Worm (Caenorhabditis elegans) whole organism, L2 larva: ENCODE results near the gene snu-13.
A peak's percentile ranks its signal among the peaks of the same experiment; 100 is the strongest.

Experiments used
- C34F6.9 ChIP-seq: fragments of 150-350 bp; optimal IDR thresholded peaks from 2 replicates; lab custom pipeline; 2014; ENCODE audit warnings: missing biosample characterization, missing genetic modification characterization
- F13H6.1 ChIP-seq: sonication (generic microtip); optimal IDR thresholded peaks from 2 replicates; lab custom pipeline; 2016; ENCODE audit warnings: missing genetic modification characterization, missing compliant biosample characterization
- Y55F3AM.14 ChIP-seq: fragments of 200-800 bp; sonication (Bioruptor generic); optimal IDR thresholded peaks from 2 replicates; lab custom pipeline; 2018; ENCODE audit warnings: mild to moderate bottlenecking, missing genetic modification characterization, missing compliant biosample characterization
- ZK546.5 ChIP-seq: sonication (generic microtip); optimal IDR thresholded peaks from 2 replicates; lab custom pipeline; 2017; ENCODE audit warnings: missing biosample characterization, missing genetic modification characterization
- aly-2 ChIP-seq: fragments of 150-350 bp; optimal IDR thresholded peaks from 2 replicates; lab custom pipeline; 2014; ENCODE audit warnings: missing biosample characterization, missing genetic modification characterization
- ama-1 ChIP-seq: fragments of 150-350 bp; optimal IDR thresholded peaks from 2 replicates; lab custom pipeline; 2018; ENCODE audit warnings: inconsistent platforms
- blmp-1 ChIP-seq: sonication (generic microtip); optimal IDR thresholded peaks from 2 replicates; lab custom pipeline; 2017; ENCODE audit warnings: missing genetic modification characterization, mild to moderate bottlenecking, missing compliant biosample characterization, antibody characterized with exemption, moderate library complexity; ENCODE audit not compliant: insufficient read depth
- ceh-16 ChIP-seq: fragments of 150-350 bp; optimal IDR thresholded peaks from 2 replicates; lab custom pipeline; 2014; ENCODE audit warnings: missing biosample characterization, missing genetic modification characterization
- ceh-82 ChIP-seq: fragments of 150-350 bp; optimal IDR thresholded peaks from 2 replicates; lab custom pipeline; 2014; ENCODE audit warnings: missing biosample characterization, missing genetic modification characterization
- crh-2 ChIP-seq: sonication (generic microtip); optimal IDR thresholded peaks from 2 replicates; lab custom pipeline; 2017; ENCODE audit warnings: missing biosample characterization, missing genetic modification characterization
- egl-27 ChIP-seq: sonication (generic microtip); optimal IDR thresholded peaks from 3 replicates; lab custom pipeline; 2017; ENCODE audit warnings: missing biosample characterization, missing genetic modification reagents, missing genetic modification characterization
- elt-1 ChIP-seq: fragments of 150-350 bp; optimal IDR thresholded peaks from 2 replicates; lab custom pipeline; 2014; ENCODE audit warnings: missing biosample characterization, missing genetic modification characterization
- elt-3 ChIP-seq: sonication (generic microtip); optimal IDR thresholded peaks from 2 replicates; lab custom pipeline; 2017; ENCODE audit warnings: missing biosample characterization, missing genetic modification characterization
- fos-1 ChIP-seq: fragments of 150-350 bp; optimal IDR thresholded peaks from 2 replicates; lab custom pipeline; 2014; ENCODE audit warnings: missing biosample characterization, missing genetic modification characterization
- lin-11 ChIP-seq: fragments of 150-350 bp; sonication (generic microtip); optimal IDR thresholded peaks from 2 replicates; lab custom pipeline; 2014; ENCODE audit warnings: missing biosample characterization, missing genetic modification characterization, inconsistent platforms, mixed read lengths
- lin-39 ChIP-seq: fragments of 150-350 bp; optimal IDR thresholded peaks from 2 replicates; lab custom pipeline; 2014; ENCODE audit warnings: missing biosample characterization, missing genetic modification reagents, missing genetic modification characterization
- mab-5 ChIP-seq: fragments of 150-350 bp; optimal IDR thresholded peaks from 2 replicates; lab custom pipeline; 2014; ENCODE audit warnings: missing biosample characterization, missing genetic modification characterization
- mbf-1 ChIP-seq: sonication (generic microtip); optimal IDR thresholded peaks from 2 replicates; lab custom pipeline; 2017; ENCODE audit warnings: missing biosample characterization, missing genetic modification characterization
- mdl-1 ChIP-seq, 2 experiments: fragments of 150-350 bp in 1 of 2; sonication (generic microtip) in 1 of 2; optimal IDR thresholded peaks; 2 replicates each; lab custom pipeline; 2017; ENCODE audit warnings: missing biosample characterization in 2 of 2, missing genetic modification characterization in 2 of 2
- nhr-10 ChIP-seq: sonication (generic microtip); optimal IDR thresholded peaks from 2 replicates; lab custom pipeline; 2017; ENCODE audit warnings: missing biosample characterization, missing genetic modification characterization
- nhr-11 ChIP-seq: fragments of 150-350 bp; optimal IDR thresholded peaks from 2 replicates; lab custom pipeline; 2014; ENCODE audit warnings: missing biosample characterization, missing genetic modification characterization
- nhr-12 ChIP-seq: fragments of 150-350 bp; optimal IDR thresholded peaks from 2 replicates; lab custom pipeline; 2014; ENCODE audit warnings: missing biosample characterization, missing genetic modification characterization
- nhr-21 ChIP-seq: fragments of 150-350 bp; optimal IDR thresholded peaks from 2 replicates; lab custom pipeline; 2014; ENCODE audit warnings: missing biosample characterization, missing genetic modification characterization
- nhr-23 ChIP-seq: fragments of 150-350 bp; optimal IDR thresholded peaks from 2 replicates; lab custom pipeline; 2014; ENCODE audit warnings: missing biosample characterization, missing genetic modification reagents, missing genetic modification characterization
- nhr-237 ChIP-seq: fragments of 150-350 bp; optimal IDR thresholded peaks from 2 replicates; lab custom pipeline; 2014; ENCODE audit warnings: missing biosample characterization, missing genetic modification characterization
- nhr-25 ChIP-seq: fragments of 150-350 bp; sonication (generic microtip); optimal IDR thresholded peaks from 3 replicates; lab custom pipeline; 2014; ENCODE audit warnings: missing biosample characterization, missing genetic modification characterization
- nhr-6 ChIP-seq: fragments of 150-350 bp; optimal IDR thresholded peaks from 2 replicates; lab custom pipeline; 2014; ENCODE audit warnings: missing biosample characterization, missing genetic modification characterization
- nhr-77 ChIP-seq: fragments of 150-350 bp; optimal IDR thresholded peaks from 2 replicates; lab custom pipeline; 2014; ENCODE audit warnings: missing biosample characterization, missing genetic modification characterization
- peb-1 ChIP-seq: fragments of 150-350 bp; optimal IDR thresholded peaks from 2 replicates; lab custom pipeline; 2014; ENCODE audit warnings: missing biosample characterization, missing genetic modification characterization
- sem-4 ChIP-seq: fragments of 150-350 bp; optimal IDR thresholded peaks from 2 replicates; lab custom pipeline; 2014; ENCODE audit warnings: missing biosample characterization, missing genetic modification reagents, missing genetic modification characterization
- skn-1 ChIP-seq: sonication (generic microtip); optimal IDR thresholded peaks from 2 replicates; lab custom pipeline; 2017; ENCODE audit warnings: missing biosample characterization, missing genetic modification characterization
- sma-3 ChIP-seq: sonication (generic microtip); optimal IDR thresholded peaks from 2 replicates; lab custom pipeline; 2016; ENCODE audit warnings: missing genetic modification reagents, missing genetic modification characterization, missing compliant biosample characterization
- sma-9 ChIP-seq, 2 experiments: fragments of 150-350 bp in 1 of 2; sonication (generic microtip) in 1 of 2; optimal IDR thresholded peaks; 2 replicates each; lab custom pipeline; 2014 to 2016; ENCODE audit warnings: missing genetic modification characterization in 2 of 2, mild to moderate bottlenecking in 1 of 2, missing biosample characterization in 1 of 2, missing compliant biosample characterization in 1 of 2, missing genetic modification reagents in 1 of 2, moderate library complexity in 1 of 2
- unc-39 ChIP-seq: fragments of 150-350 bp; optimal IDR thresholded peaks from 2 replicates; lab custom pipeline; 2014; ENCODE audit warnings: missing biosample characterization, missing genetic modification characterization
- unc-55 ChIP-seq: fragments of 150-350 bp; sonication (generic microtip); optimal IDR thresholded peaks from 3 replicates; lab custom pipeline; 2014; ENCODE audit warnings: missing biosample characterization, missing genetic modification reagents, missing genetic modification characterization
- unc-62 ChIP-seq: fragments of 150-350 bp; optimal IDR thresholded peaks from 2 replicates; lab custom pipeline; 2014; ENCODE audit warnings: missing biosample characterization, missing genetic modification reagents, missing genetic modification characterization
- zag-1 ChIP-seq: fragments of 150-350 bp; optimal IDR thresholded peaks from 2 replicates; lab custom pipeline; 2014; ENCODE audit warnings: missing biosample characterization, missing genetic modification characterization
- ztf-1 ChIP-seq: fragments of 200-800 bp; sonication (Bioruptor generic); conservative IDR thresholded peaks from 2 replicates; pipeline ENCODE4 v1.3.6; 2022; ENCODE audit warnings: missing genetic modification characterization, missing compliant biosample characterization
- ztf-11 ChIP-seq: sonication (generic microtip); optimal IDR thresholded peaks from 2 replicates; lab custom pipeline; 2017; ENCODE audit warnings: missing biosample characterization, missing genetic modification characterization
- ztf-4 ChIP-seq: fragments of 150-350 bp; optimal IDR thresholded peaks from 2 replicates; lab custom pipeline; 2014; ENCODE audit warnings: missing biosample characterization, missing genetic modification characterization

snu-13 gene

ce11 chrII:10694713-10695112, 36.3 kb upstream of the snu-13 start, which contains the start of gene lgc-57:
Gene lgc-57, plus strand, starts transcription at chrII:10695013.
- TF ChIP-seq unc-39 (no peak), Y55F3AM.14 (GFP tag; lab: Kevin White, UChicago) (no peak)
- TF ChIP-seq, all 48 proteins: peak for 0

DNA sequence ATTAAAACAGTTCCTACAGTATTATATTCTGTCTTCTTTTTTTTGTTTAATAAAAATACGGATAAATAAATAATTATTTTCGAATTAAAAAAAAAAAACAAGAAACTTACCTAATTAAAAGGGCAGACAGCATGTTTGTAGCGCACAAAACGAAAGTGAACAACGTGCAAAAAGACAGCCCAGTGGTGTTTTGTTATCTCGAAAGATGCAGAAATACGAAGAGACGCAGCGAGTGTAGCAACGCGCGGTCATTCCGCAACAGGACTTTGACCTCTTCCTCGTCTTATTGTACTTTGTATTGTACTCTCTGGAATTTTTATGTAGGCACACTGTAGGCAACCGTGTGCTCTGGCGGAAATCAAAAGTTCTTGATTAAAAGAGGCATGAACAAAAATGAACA, 35.2 kb upstream of the snu-13 start, which contains the start of gene gbh-1:
gbh-1 (minus strand) TSS at position 149 of the 400 bp plus-strand sequence.
- no peak for TF ChIP-seq ZK546.5 (tag; lab: Kevin White, UChicago)
- TF ChIP-seq F13H6.1 (tag; lab: Kevin White, UChicago): no peak
- TF ChIP-seq nhr-237 (tag; lab: Kevin White, UChicago): no peak
- no peak for TF ChIP-seq sma-9 (GFP tag; optimal IDR thresholded peaks at IDR 0.05; lab: Kevin White, UChicago)
- no peak for TF ChIP-seq sma-9 (tag; optimal IDR thresholded peaks at IDR 0.05; lab: Kevin White, UChicago)
- TF ChIP-seq blmp-1 (tag; lab: Kevin White, UChicago): peak; percentile 50
- TF ChIP-seq fos-1 (tag; lab: Kevin White, UChicago): peak; percentile 19
- TF ChIP-seq mdl-1 (tag; optimal IDR thresholded peaks at IDR 0.05; lab: Kevin White, UChicago): peak in 1 of 2 experiments; percentile 6
- no peak for TF ChIP-seq ztf-11 (tag; lab: Kevin White, UChicago)
- TF ChIP-seq unc-62: no peak
- TF ChIP-seq Y55F3AM.14 (GFP tag; lab: Kevin White, UChicago): no peak
- TF ChIP-seq ceh-82 (tag; lab: Kevin White, UChicago): no peak
- no peak for TF ChIP-seq zag-1 (tag; lab: Kevin White, UChicago)
- TF ChIP-seq nhr-10: no peak
- TF ChIP-seq nhr-11: no peak
- no peak for TF ChIP-seq elt-1
- TF ChIP-seq sma-3 (GFP tag; lab: Kevin White, UChicago): no peak
- TF ChIP-seq ztf-4: no peak
- no peak for TF ChIP-seq nhr-12
- no peak for TF ChIP-seq mab-5
- TF ChIP-seq mbf-1 (tag; lab: Kevin White, UChicago): no peak
- TF ChIP-seq peb-1 (tag; lab: Kevin White, UChicago): no peak
- TF ChIP-seq skn-1 (tag; lab: Kevin White, UChicago): no peak
- TF ChIP-seq ztf-1: no peak
- peak; percentile 28 for TF ChIP-seq crh-2
- TF ChIP-seq ama-1 (lab: Kevin White, UChicago): no peak
- no peak for TF ChIP-seq lin-39 (tag; lab: Kevin White, UChicago)

DNA sequence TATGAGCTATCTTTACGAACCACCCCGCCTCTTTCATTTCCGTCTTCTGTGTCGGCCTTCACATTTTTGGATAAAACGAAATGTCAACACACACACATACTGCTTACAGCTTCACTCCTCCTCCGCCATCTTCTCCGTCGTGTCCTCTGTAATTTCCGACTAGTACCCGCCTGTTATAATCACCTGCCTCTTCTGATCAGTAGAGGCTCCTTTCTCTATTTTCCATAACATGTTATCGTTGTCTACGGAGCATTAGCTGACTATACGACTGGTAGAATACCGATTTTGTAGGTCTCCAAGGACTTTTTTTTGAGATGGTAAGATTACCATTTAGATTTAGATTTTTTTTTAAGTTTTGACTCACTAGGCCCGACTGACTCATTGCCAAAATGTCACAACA, 26.5 kb upstream of the snu-13 start:
- TF ChIP-seq nhr-10 (no peak), zag-1 (tag; lab: Kevin White, UChicago) (no peak), mab-5 (no peak), elt-3 (tag; lab: Kevin White, UChicago) (no peak), F13H6.1 (tag; lab: Kevin White, UChicago) (no peak), unc-55 (no peak), sem-4 (no peak), blmp-1 (tag; lab: Kevin White, UChicago) (no peak), nhr-23 (tag; lab: Kevin White, UChicago) (no peak), unc-62 (no peak), C34F6.9 (tag; lab: Kevin White, UChicago) (no peak)

DNA sequence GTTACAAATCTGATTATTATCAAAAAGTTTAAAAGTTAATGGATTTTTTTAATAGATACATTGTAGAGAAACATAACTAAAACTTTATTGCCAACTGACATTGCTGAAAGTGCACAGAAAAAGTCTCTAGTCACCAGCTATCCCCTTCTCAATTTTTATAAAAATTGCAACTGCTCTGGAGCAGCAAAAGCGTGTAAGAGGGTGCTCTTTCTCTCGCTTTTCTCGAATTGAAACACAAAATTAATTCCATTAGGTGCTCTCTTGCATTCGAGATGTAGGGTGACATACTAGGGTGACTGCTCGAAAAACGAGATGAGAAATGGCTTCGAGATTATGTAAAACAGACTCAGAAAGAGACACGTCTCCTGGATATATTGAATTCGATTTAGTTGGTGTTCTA, 22.2 kb upstream of the snu-13 start:
- TF ChIP-seq nhr-77 (tag; lab: Kevin White, UChicago) (no peak), C34F6.9 (tag; lab: Kevin White, UChicago) (no peak), sma-9 (GFP tag; optimal IDR thresholded peaks at IDR 0.05; lab: Kevin White, UChicago) (no peak), sma-9 (tag; optimal IDR thresholded peaks at IDR 0.05; lab: Kevin White, UChicago) (no peak), nhr-10 (no peak), nhr-21 (tag; lab: Kevin White, UChicago) (no peak)
- TF ChIP-seq, all 48 proteins: peak for 0

DNA sequence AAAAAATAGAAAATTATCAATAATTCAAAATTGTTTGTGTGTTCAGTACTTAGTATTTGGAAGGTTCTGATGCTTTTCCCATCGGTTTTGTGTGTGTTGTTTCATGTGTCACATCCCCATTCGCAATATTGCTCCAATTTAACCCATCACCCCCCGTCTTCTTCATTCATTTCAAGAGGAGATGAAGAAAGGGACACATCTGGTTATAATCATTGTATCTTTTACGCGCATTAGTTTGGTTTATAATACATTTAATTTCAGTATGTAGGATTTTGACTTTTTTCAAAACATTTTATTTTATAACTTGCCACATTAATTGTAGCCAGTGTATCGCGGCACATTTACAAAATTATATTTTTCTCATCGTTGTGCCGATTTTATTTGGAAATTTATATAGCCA, 21.7 kb upstream of the snu-13 start:
- TF ChIP-seq nhr-25 (tag; lab: Kevin White, UChicago): no peak
- TF ChIP-seq nhr-6 (tag; lab: Kevin White, UChicago): no peak
- no peak for TF ChIP-seq fos-1 (tag; lab: Kevin White, UChicago)
- TF ChIP-seq ztf-1: no peak
- no peak for TF ChIP-seq elt-3 (tag; lab: Kevin White, UChicago)
- TF ChIP-seq ama-1 (lab: Kevin White, UChicago): no peak
- no peak for TF ChIP-seq nhr-77 (tag; lab: Kevin White, UChicago)
- no peak for TF ChIP-seq lin-11 (tag; lab: Kevin White, UChicago)
- TF ChIP-seq skn-1 (tag; lab: Kevin White, UChicago): no peak
- TF ChIP-seq sem-4: no peak
- TF ChIP-seq elt-1: no peak
- no peak for TF ChIP-seq aly-2 (tag; lab: Kevin White, UChicago)
- TF ChIP-seq ceh-16: no peak
- TF ChIP-seq egl-27 (tag; lab: Kevin White, UChicago): no peak
- no peak for TF ChIP-seq lin-39 (tag; lab: Kevin White, UChicago)
- TF ChIP-seq nhr-11: no peak
- no peak for TF ChIP-seq ZK546.5 (tag; lab: Kevin White, UChicago)
- no peak for TF ChIP-seq blmp-1 (tag; lab: Kevin White, UChicago)
- no peak for TF ChIP-seq mab-5
